Worm (Caenorhabditis elegans): Measurements from ENCODE around the gene mig-21.

DNA sequence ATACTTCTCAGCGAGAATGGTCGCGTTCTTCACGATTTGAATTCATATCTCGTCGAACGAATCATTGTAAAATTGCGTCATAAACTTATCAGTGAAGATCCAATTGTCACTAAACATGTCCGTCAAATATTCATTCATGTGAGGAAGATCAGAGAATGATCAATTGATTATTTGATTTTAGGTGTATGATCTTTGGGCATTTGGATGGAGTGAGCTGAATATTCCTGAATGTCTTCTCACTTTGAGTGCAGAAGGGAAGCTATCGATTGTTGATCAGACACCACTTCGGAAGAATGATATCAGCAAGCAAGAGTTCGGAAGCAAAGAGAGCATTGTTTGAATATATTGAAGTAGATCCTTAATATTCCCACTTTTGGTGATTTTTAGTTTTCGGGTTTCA, 3.9 kb downstream of the mig-21 start:
- TF ChIP-seq snpc-1.1 (tag; optimal IDR thresholded peaks at IDR 0.05; ENCODE audit: insufficient read depth) (no peak), bed-1 (GFP tag; IDR thresholded peaks at IDR 0.05) (no peak), F52B5.7 (tag; optimal IDR thresholded peaks at IDR 0.05) (no peak), K12H6.12 (tag; optimal IDR thresholded peaks at IDR 0.05) (no peak), ztf-25 (GFP tag; IDR thresholded peaks at IDR 0.05) (no peak), nfya-1 (tag; optimal IDR thresholded peaks at IDR 0.05; ENCODE audit: borderline replicate concordance, insufficient read depth) (no peak), tbp1 (GFP tag; optimal IDR thresholded peaks at IDR 0.05) (peak; percentile 4), mel-28 (tag; optimal IDR thresholded peaks at IDR 0.05; ENCODE audit: borderline replicate concordance) (no peak), aptf-2 (GFP tag; conservative IDR thresholded peaks at IDR 0.05) (no peak), egrh-3 (GFP tag; IDR thresholded peaks at IDR 0.05) (no peak), Y79H2A.3 (GFP tag; conservative IDR thresholded peaks at IDR 0.05) (no peak), mxl-1 (tag; optimal IDR thresholded peaks at IDR 0.05) (no peak), hsf-1 (GFP tag; IDR thresholded peaks at IDR 0.05) (no peak)
